Fruit fly (Drosophila melanogaster) whole organism, wandering third instar larva: Measurements from ENCODE around the gene CG17562.

Experiments used
- CG32264 ChIP-seq: fragments of 200-800 bp; sonication (Bioruptor generic); optimal IDR thresholded peaks from 2 replicates; lab custom pipeline; 2016; ENCODE audit warnings: missing biosample characterization, missing genetic modification characterization
- Dfd ChIP-seq: fragments of >200 bp; optimal IDR thresholded peaks from 2 replicates; lab custom pipeline; 2017; ENCODE audit warnings: missing biosample characterization, missing genetic modification characterization
- Dif ChIP-seq: fragments of 200-275, 200-300 bp; sonication (Bioruptor generic); optimal IDR thresholded peaks from 2 replicates; lab custom pipeline; 2018; ENCODE audit warnings: missing biosample characterization, missing genetic modification characterization; ENCODE audit not compliant: partially characterized antibody
- GATAd ChIP-seq: sonication (Bioruptor generic); optimal IDR thresholded peaks from 2 replicates; lab custom pipeline; 2016; ENCODE audit warnings: missing biosample characterization, missing genetic modification characterization
- HLH106 ChIP-seq: fragments of 200-800 bp; optimal IDR thresholded peaks from 3 replicates; lab custom pipeline; 2019; ENCODE audit warnings: missing biosample characterization, mild to moderate bottlenecking, missing genetic modification characterization, moderate library complexity
- Hnf4 ChIP-seq: fragments of 200-800 bp; sonication (Bioruptor generic); optimal IDR thresholded peaks from 2 replicates; lab custom pipeline; 2016; ENCODE audit warnings: missing biosample characterization, mild to moderate bottlenecking, missing genetic modification characterization
- Hr78 ChIP-seq: fragments of >200 bp; optimal IDR thresholded peaks from 2 replicates; lab custom pipeline; 2017; ENCODE audit warnings: missing biosample characterization, missing genetic modification characterization
- Hr83 ChIP-seq: fragments of 200-300 bp; sonication (Bioruptor generic); optimal IDR thresholded peaks from 2 replicates; lab custom pipeline; 2016; ENCODE audit warnings: missing biosample characterization, mild to moderate bottlenecking, missing genetic modification characterization, moderate library complexity; ENCODE audit not compliant: poor library complexity, severe bottlenecking
- Jra ChIP-seq: sonication (Bioruptor generic); optimal IDR thresholded peaks from 2 replicates; lab custom pipeline; 2016; ENCODE audit warnings: missing biosample characterization, missing genetic modification characterization
- Mio ChIP-seq: sonication (Bioruptor generic); optimal IDR thresholded peaks from 2 replicates; lab custom pipeline; 2016; ENCODE audit warnings: missing biosample characterization, missing genetic modification characterization
- Myc ChIP-seq: fragments of >200 bp; optimal IDR thresholded peaks from 2 replicates; lab custom pipeline; 2017
- N ChIP-seq: fragments of >200 bp; optimal IDR thresholded peaks from 2 replicates; lab custom pipeline; 2018; ENCODE audit warnings: missing biosample characterization, missing external identifiers, missing genetic modification characterization
- OdsH ChIP-seq: fragments of 200-800 bp; sonication (Bioruptor generic); optimal IDR thresholded peaks from 2 replicates; lab custom pipeline; 2016; ENCODE audit warnings: missing biosample characterization, mild to moderate bottlenecking, missing genetic modification characterization
- Rel ChIP-seq, 2 experiments: fragments of 200-800 bp; sonication (Bioruptor generic) in 1 of 2; optimal IDR thresholded peaks; 2 replicates in 1 of 2; 3 replicates in 1 of 2; lab custom pipeline; 2016 to 2019; ENCODE audit warnings: mild to moderate bottlenecking in 2 of 2, missing biosample characterization in 2 of 2, missing genetic modification characterization in 2 of 2, moderate library complexity in 1 of 2
- Sp1 ChIP-seq: fragments of 200-800 bp; sonication (Bioruptor generic); optimal IDR thresholded peaks from 3 replicates; lab custom pipeline; 2019; ENCODE audit warnings: missing biosample characterization, mild to moderate bottlenecking, missing genetic modification characterization, moderate library complexity
- Vsx2 ChIP-seq: fragments of 200-300, 225-300 bp; sonication (Bioruptor generic); optimal IDR thresholded peaks from 2 replicates; lab custom pipeline; 2018; ENCODE audit warnings: missing biosample characterization, missing genetic modification characterization; ENCODE audit not compliant: partially characterized antibody
- br ChIP-seq: fragments of 200-800 bp; sonication (Bioruptor generic); optimal IDR thresholded peaks from 2 replicates; lab custom pipeline; 2016; ENCODE audit warnings: missing biosample characterization, missing genetic modification characterization
- brk ChIP-seq: fragments of 200-800 bp; sonication (Bioruptor generic); optimal IDR thresholded peaks from 2 replicates; lab custom pipeline; 2016; ENCODE audit warnings: missing biosample characterization, mild to moderate bottlenecking, missing genetic modification characterization
- dmrt93B ChIP-seq: fragments of 200-800 bp; sonication (Bioruptor generic); optimal IDR thresholded peaks from 2 replicates; lab custom pipeline; 2018; ENCODE audit warnings: missing biosample characterization, mild to moderate bottlenecking, missing genetic modification characterization
- dsf ChIP-seq: sonication (Bioruptor generic); optimal IDR thresholded peaks from 2 replicates; lab custom pipeline; 2016; ENCODE audit warnings: missing biosample characterization, missing genetic modification characterization, borderline replicate concordance
- ey ChIP-seq: fragments of 200-800 bp; sonication (Bioruptor generic); optimal IDR thresholded peaks from 2 replicates; lab custom pipeline; 2016; ENCODE audit warnings: missing biosample characterization, missing genetic modification characterization
- foxo ChIP-seq, 2 experiments: fragments of 200-800 bp; sonication (Bioruptor generic); optimal IDR thresholded peaks; 2 replicates in 1 of 2; 3 replicates in 1 of 2; lab custom pipeline; 2016 to 2017; ENCODE audit warnings: missing biosample characterization in 2 of 2, missing genetic modification characterization in 2 of 2
- fru ChIP-seq: fragments of 200-800 bp; sonication (Bioruptor generic); optimal IDR thresholded peaks from 3 replicates; lab custom pipeline; 2016; ENCODE audit warnings: missing biosample characterization, mild to moderate bottlenecking, missing genetic modification characterization
- h ChIP-seq: fragments of 200-800 bp; sonication (Bioruptor generic); optimal IDR thresholded peaks from 3 replicates; lab custom pipeline; 2016; ENCODE audit warnings: missing biosample characterization, mild to moderate bottlenecking, missing genetic modification characterization
- pan ChIP-seq: fragments of >200 bp; optimal IDR thresholded peaks from 2 replicates; lab custom pipeline; 2017
- psq ChIP-seq: fragments of 200-800 bp; sonication (Bioruptor generic); optimal IDR thresholded peaks from 3 replicates; lab custom pipeline; 2017; ENCODE audit warnings: missing biosample characterization, mild to moderate bottlenecking, missing genetic modification characterization, moderate library complexity
- rgr ChIP-seq: fragments of 200-800 bp; sonication (Bioruptor generic); optimal IDR thresholded peaks from 3 replicates; lab custom pipeline; 2016; ENCODE audit warnings: missing biosample characterization, mild to moderate bottlenecking, missing genetic modification characterization
- sage ChIP-seq: fragments of 200-800 bp; sonication (Bioruptor generic); optimal IDR thresholded peaks from 2 replicates; lab custom pipeline; 2016; ENCODE audit warnings: missing biosample characterization, mild to moderate bottlenecking, missing genetic modification characterization
- sv ChIP-seq: fragments of 200-800 bp; sonication (Bioruptor generic); optimal IDR thresholded peaks from 3 replicates; lab custom pipeline; 2016; ENCODE audit warnings: missing biosample characterization, missing genetic modification characterization
- tai ChIP-seq: sonication (Bioruptor generic); optimal IDR thresholded peaks from 2 replicates; lab custom pipeline; 2016; ENCODE audit warnings: missing biosample characterization, missing genetic modification characterization
- usp ChIP-seq: fragments of >200 bp; optimal IDR thresholded peaks from 2 replicates; lab custom pipeline; 2017; ENCODE audit warnings: missing biosample characterization, missing genetic modification characterization
- woc ChIP-seq: sonication (Bioruptor generic); optimal IDR thresholded peaks from 2 replicates; lab custom pipeline; 2016; ENCODE audit warnings: missing biosample characterization, mild to moderate bottlenecking, missing genetic modification characterization

Gene CG17562

DNA sequence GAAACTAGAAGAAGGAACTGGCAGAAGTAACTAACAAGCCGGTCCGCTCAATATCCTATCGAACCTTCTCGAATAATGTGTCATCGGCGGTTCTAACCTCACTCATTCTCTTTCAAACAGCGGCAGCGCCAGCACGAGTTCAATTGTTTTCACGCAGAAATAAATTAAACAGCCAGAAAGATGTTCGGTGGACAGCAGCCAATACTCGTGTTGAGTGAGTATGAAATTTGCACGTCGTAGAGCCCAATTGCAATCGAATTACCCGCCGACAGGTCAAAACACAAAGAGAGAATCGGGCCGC lies 32.6 kb downstream of the CG17562 start:
- TF ChIP-seq Jra (GFP tag; lab: Kevin White, UChicago) (peak; percentile 14), Myc (lab: Kevin White, UChicago) (peak; percentile 46), h (GFP tag; lab: Kevin White, UChicago) (no peak)

DNA sequence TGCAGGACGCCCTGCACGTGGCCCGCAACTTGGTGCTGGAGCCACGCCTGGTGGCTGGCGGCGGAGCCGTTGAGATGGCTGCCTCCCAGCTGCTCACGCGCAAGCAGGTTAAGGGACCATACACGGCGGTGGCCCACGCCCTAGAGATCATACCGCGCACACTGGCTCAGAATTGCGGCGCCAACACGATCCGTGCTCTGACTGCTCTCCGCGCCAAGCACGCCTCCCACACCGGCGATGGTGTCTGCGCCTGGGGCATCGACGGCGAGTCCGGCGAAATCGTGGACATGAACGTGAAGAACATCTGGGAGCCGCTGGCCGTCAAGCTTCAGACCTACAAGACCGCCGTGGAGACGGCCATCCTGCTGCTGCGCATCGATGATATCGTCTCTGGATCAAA lies 34.2 kb downstream of the CG17562 start:
- TF ChIP-seq ey (no peak), br (no peak), pan (lab: Kevin White, UChicago) (no peak), usp (GFP tag; lab: Kevin White, UChicago) (no peak), foxo (GFP tag; optimal IDR thresholded peaks at IDR 0.05; lab: Kevin White, UChicago) (no peak), CG32264 (GFP tag; lab: Kevin White, UChicago) (no peak), GATAd (GFP tag; lab: Kevin White, UChicago) (no peak), Hr78 (no peak), sv (GFP tag; lab: Kevin White, UChicago) (no peak), HLH106 (tag; lab: Kevin White, UChicago) (no peak), brk (GFP tag; lab: Kevin White, UChicago) (no peak)
- TF ChIP-seq, all 38 proteins: peak for 0

DNA sequence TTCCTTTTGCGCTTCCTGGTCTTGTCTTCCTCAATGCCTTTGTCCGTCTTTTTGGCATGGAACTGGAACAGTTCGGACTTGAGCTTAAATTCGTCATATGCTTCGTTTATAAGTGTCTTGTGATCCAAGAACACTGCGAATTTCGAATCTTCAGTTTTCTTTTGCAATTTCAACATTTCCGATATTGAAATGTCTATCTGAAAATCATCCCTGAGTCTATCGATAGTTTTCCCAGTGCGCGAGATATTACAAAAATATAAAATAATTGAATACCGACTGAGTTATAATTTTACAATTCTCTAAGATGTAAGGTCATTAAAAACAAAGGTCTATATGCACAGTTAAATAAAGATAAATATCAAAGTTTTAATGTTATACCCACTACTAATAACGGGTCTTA lies 35.8 kb downstream of the CG17562 start, which contains the start of gene Mettl4:
Mettl4 (minus strand) TSS at position 208 of the 400 bp plus-strand sequence.
- TF ChIP-seq h (GFP tag; lab: Kevin White, UChicago) (no peak), fru (GFP tag; lab: Kevin White, UChicago) (no peak), Jra (GFP tag; lab: Kevin White, UChicago) (no peak), usp (GFP tag; lab: Kevin White, UChicago) (no peak), sv (GFP tag; lab: Kevin White, UChicago) (no peak), OdsH (GFP tag; lab: Kevin White, UChicago) (no peak), dsf (GFP tag; lab: Kevin White, UChicago) (no peak), GATAd (GFP tag; lab: Kevin White, UChicago) (no peak), N (GFP tag; lab: Kevin White, UChicago) (no peak)

DNA sequence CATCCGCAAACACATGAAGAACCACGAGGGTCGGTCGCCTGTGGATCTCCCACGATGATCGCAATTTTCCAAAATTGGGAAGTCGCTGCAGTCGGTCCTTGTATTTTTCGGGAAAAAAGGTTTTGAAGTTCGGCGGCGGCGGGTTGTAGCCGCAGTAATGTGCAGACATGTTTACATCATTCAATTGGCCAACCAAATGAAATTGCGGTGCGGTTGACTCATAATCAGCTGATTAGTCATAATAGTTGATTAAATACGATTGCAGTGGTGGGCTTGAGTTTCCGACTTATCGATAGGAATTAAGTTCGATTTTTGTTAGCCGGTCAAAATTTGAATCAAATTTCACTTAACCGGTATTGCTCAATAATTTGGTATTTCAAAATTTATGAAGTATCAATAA lies 37.0 kb downstream of the CG17562 start, which contains the start of gene CG14907:
CG14907 (minus strand) TSS at position 229 of the 400 bp plus-strand sequence.
- peak; percentile 14 for TF ChIP-seq Jra (GFP tag; lab: Kevin White, UChicago)
- TF ChIP-seq sv (GFP tag; lab: Kevin White, UChicago), result no peak

DNA sequence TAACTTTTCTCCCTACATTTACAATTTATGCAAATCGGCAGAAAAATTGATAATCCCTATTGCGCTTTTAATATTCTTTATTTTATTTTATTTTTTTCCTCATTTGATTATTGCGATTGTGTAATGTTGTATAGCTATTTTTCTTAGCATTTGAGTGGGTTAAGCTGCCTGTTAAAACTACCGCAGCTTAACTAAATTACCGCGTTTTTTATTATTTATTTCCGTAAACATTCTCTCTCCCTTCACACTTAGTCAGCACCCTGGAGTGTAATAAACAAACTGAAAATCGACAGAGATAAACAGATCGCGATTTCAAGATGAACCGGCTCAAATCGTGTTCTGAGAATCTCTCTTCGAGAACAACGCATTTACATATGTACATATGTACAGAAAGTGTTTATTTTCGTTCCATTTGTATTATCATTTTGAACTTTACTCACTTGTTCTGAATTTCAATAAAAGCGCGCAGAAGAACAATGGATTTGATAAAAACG lies 39.9 kb downstream of the CG17562 start:
- TF ChIP-seq sv (GFP tag; lab: Kevin White, UChicago), result no peak
- TF ChIP-seq Dfd, result no peak

DNA sequence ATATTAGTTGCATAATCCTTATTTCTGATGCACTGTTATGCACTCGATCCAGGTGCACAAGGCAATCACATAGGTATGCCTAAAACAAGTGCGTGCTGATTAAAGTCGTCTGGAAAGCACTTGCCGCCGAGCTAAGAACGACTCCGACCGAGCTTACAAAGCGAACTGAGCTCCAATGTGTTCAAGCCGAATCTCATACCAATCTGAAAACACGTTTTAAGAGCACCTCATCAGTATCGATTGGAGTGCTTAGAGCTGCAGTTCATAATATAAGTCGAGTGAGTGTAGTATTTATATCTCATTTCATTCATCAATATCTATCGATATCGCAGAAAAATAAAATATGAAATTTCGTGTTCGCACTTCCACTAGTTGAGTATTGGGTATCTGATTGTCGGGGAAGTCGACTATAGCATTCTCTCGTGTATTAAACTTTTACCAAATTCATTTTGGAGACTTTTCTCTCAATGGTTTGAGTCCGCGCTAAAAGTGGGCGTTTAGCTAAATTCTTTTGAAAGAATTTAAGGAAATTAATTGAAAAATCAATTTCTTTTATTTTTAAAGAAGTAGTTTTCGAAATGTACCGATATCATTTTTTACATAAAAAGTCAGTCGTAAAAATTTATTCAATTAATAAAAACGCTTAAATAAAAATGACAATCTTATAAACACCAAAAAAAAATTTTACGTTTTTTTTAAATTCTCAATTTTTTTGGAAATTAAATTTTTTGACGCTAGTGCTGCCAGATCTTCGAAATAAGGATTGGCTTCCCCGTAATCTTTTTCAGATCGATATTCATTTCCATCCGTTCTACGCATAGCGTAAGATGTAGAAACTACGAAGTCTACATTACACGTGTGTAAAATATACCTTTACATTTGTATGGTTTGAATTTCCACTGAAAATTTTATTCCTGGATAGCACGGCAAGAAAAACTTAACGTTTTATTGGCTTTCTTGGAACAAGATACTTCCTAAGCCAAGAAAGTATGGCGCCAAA lies 40.7 kb downstream of the CG17562 start, which contains the start of gene modSP:
modSP (minus strand) TSS at position 169 of the 1,000 bp plus-strand sequence.
- no peak for TF ChIP-seq N (GFP tag; lab: Kevin White, UChicago)
- no peak for TF ChIP-seq Mio (GFP tag; lab: Kevin White, UChicago)
- no peak for TF ChIP-seq Rel (GFP tag; optimal IDR thresholded peaks at IDR 0.05; lab: Kevin White, UChicago)
- no peak for TF ChIP-seq Rel (tag; optimal IDR thresholded peaks at IDR 0.05; lab: Kevin White, UChicago)
- TF ChIP-seq foxo (GFP tag; optimal IDR thresholded peaks at IDR 0.05; lab: Kevin White, UChicago), result peak in 1 of 2 experiments; percentile 57
- TF ChIP-seq Vsx2 (GFP tag; lab: Kevin White, UChicago), result peak; percentile 74
- TF ChIP-seq fru (GFP tag; lab: Kevin White, UChicago), result peak; percentile 60
- TF ChIP-seq brk (GFP tag; lab: Kevin White, UChicago), result no peak
- no peak for TF ChIP-seq psq (GFP tag; lab: Kevin White, UChicago)
- TF ChIP-seq GATAd (GFP tag; lab: Kevin White, UChicago), result no peak
- no peak for TF ChIP-seq sage (GFP tag; lab: Kevin White, UChicago)
- no peak for TF ChIP-seq Hr83
- no peak for TF ChIP-seq tai (GFP tag; lab: Kevin White, UChicago)
- peak; percentile 49 for TF ChIP-seq rgr (GFP tag; lab: Kevin White, UChicago)
- no peak for TF ChIP-seq sv (GFP tag; lab: Kevin White, UChicago)
- TF ChIP-seq br, result peak; percentile 59
- peak; percentile 42 for TF ChIP-seq h (GFP tag; lab: Kevin White, UChicago)
- no peak for TF ChIP-seq usp (GFP tag; lab: Kevin White, UChicago)
- no peak for TF ChIP-seq CG32264 (GFP tag; lab: Kevin White, UChicago)
- TF ChIP-seq Dif (GFP tag; lab: Kevin White, UChicago), result peak; percentile 58
- TF ChIP-seq Hnf4, result peak; percentile 7
- peak; percentile 41 for TF ChIP-seq ey
- TF ChIP-seq Sp1 (GFP tag; lab: Kevin White, UChicago), result peak; percentile 13
- TF ChIP-seq woc (GFP tag; lab: Kevin White, UChicago), result peak; percentile 18
- TF ChIP-seq dmrt93B (GFP tag; lab: Kevin White, UChicago), result no peak
